Worm (Caenorhabditis elegans) whole organism, L3 larva: ENCODE data around the gene sluh-7.
A peak's percentile ranks its signal among the peaks of the same experiment; 100 is the strongest.

Experiments used
- ama-1 ChIP-seq: fragments of 150-350 bp; optimal IDR thresholded peaks from 2 replicates; lab custom pipeline; 2018
- ceh-16 ChIP-seq: sonication (generic microtip); optimal IDR thresholded peaks from 2 replicates; lab custom pipeline; 2017; ENCODE audit warnings: missing biosample characterization, missing genetic modification characterization
- elt-1 ChIP-seq: fragments of 150-350 bp; optimal IDR thresholded peaks from 2 replicates; lab custom pipeline; 2014; ENCODE audit warnings: missing biosample characterization, missing genetic modification characterization
- elt-3 ChIP-seq, 3 experiments: fragments of 150-350 bp in 1 of 3; sonication (generic microtip) in 2 of 3; optimal IDR thresholded peaks; 2 replicates in 2 of 3; 4 replicates in 1 of 3; lab custom pipeline; 2014 to 2017; ENCODE audit warnings: missing biosample characterization in 3 of 3, missing genetic modification characterization in 3 of 3
- jun-1 ChIP-seq: fragments of 150-350 bp; optimal IDR thresholded peaks from 2 replicates; lab custom pipeline; 2014; ENCODE audit warnings: missing biosample characterization, missing genetic modification reagents, missing genetic modification characterization
- lin-39 ChIP-seq: fragments of 150-350 bp; optimal IDR thresholded peaks from 2 replicates; lab custom pipeline; 2018; ENCODE audit warnings: missing biosample characterization, missing genetic modification reagents, missing genetic modification characterization
- lsy-12 ChIP-seq: sonication (generic microtip); optimal IDR thresholded peaks from 2 replicates; lab custom pipeline; 2016; ENCODE audit warnings: mild to moderate bottlenecking, missing genetic modification characterization, missing compliant biosample characterization
- mdl-1 ChIP-seq: fragments of 150-350 bp; optimal IDR thresholded peaks from 2 replicates; lab custom pipeline; 2014; ENCODE audit warnings: missing biosample characterization, missing genetic modification characterization
- nfya-1 ChIP-seq: sonication (generic microtip); optimal IDR thresholded peaks from 2 replicates; lab custom pipeline; 2017; ENCODE audit warnings: missing genetic modification characterization, mild to moderate bottlenecking, missing compliant biosample characterization, antibody characterized with exemption, moderate library complexity; ENCODE audit not compliant: insufficient read depth
- nhr-237 ChIP-seq: fragments of 150-350 bp; optimal IDR thresholded peaks from 2 replicates; lab custom pipeline; 2014; ENCODE audit warnings: missing biosample characterization, missing genetic modification characterization
- skn-1 ChIP-seq: fragments of 150-350 bp; optimal IDR thresholded peaks from 2 replicates; lab custom pipeline; 2014; ENCODE audit warnings: missing biosample characterization, missing genetic modification characterization
- unc-62 ChIP-seq: fragments of 150-350 bp; sonication (generic microtip); optimal IDR thresholded peaks from 4 replicates; lab custom pipeline; 2014; ENCODE audit warnings: missing biosample characterization, missing genetic modification reagents, missing genetic modification characterization
- ztf-4 ChIP-seq: fragments of 150-350 bp; optimal IDR thresholded peaks from 2 replicates; lab custom pipeline; 2014; ENCODE audit warnings: missing biosample characterization, missing genetic modification characterization

ce11 chrV:10320101-10320761, 35.4 kb downstream of the sluh-7 start, which contains the start of the genes gna-1 and B0024.13:
- TF ChIP-seq ceh-16 (tag; lab: Kevin White, UChicago) (no peak), elt-1 (tag; lab: Kevin White, UChicago) (no peak), nhr-237 (tag; lab: Kevin White, UChicago) (no peak), lsy-12 (tag; lab: Kevin White, UChicago) (peak; percentile 10), skn-1 (no peak), ama-1 (no peak), lin-39 (tag; lab: Kevin White, UChicago) (peak; percentile 56), elt-3 (tag; optimal IDR thresholded peaks at IDR 0.05; lab: Kevin White, UChicago) (no peak), ztf-4 (tag; lab: Kevin White, UChicago) (no peak), unc-62 (no peak), jun-1 (tag; lab: Kevin White, UChicago) (no peak), nfya-1 (tag; lab: Kevin White, UChicago) (no peak), mdl-1 (tag; lab: Kevin White, UChicago) (no peak)
